Worm (Caenorhabditis elegans): ENCODE measurements around the gene gldi-4.

The gldi-4 gene

ce11 chrIV:7016502-7016901 is 922 bp upstream of the gldi-4 start (continued):
- TF ChIP-seq nhr-23 (tag; optimal IDR thresholded peaks at IDR 0.05) (peak; percentile 42), elt-3 (tag; optimal IDR thresholded peaks at IDR 0.05) (no peak), unc-39 (tag; optimal IDR thresholded peaks at IDR 0.05) (no peak), nhr-76 (tag; optimal IDR thresholded peaks at IDR 0.05) (no peak), ceh-82 (tag; optimal IDR thresholded peaks at IDR 0.05) (no peak), daf-12 (tag; optimal IDR thresholded peaks at IDR 0.05) (no peak), mml-1 (tag; optimal IDR thresholded peaks at IDR 0.05) (no peak), nfya-1 (tag; optimal IDR thresholded peaks at IDR 0.05; ENCODE audit: insufficient read depth) (peak; percentile 57), ceh-9 (tag; optimal IDR thresholded peaks at IDR 0.05) (no peak), aly-2 (tag; optimal IDR thresholded peaks at IDR 0.05) (no peak), unc-62 (GFP tag; optimal IDR thresholded peaks at IDR 0.05) (no peak), tbx-2 (tag; optimal IDR thresholded peaks at IDR 0.05) (no peak), fkh-10 (GFP tag; optimal IDR thresholded peaks at IDR 0.05) (no peak), nhr-43 (tag; optimal IDR thresholded peaks at IDR 0.05; ENCODE audit: poor library complexity, severe bottlenecking) (peak; percentile 5), pha-4 (tag; optimal IDR thresholded peaks at IDR 0.05) (peak; percentile 75), nhr-67 (tag; optimal IDR thresholded peaks at IDR 0.05) (no peak), egl-5 (tag; optimal IDR thresholded peaks at IDR 0.05) (peak; percentile 62), snpc-4 (tag; optimal IDR thresholded peaks at IDR 0.05) (no peak), jun-1 (tag; optimal IDR thresholded peaks at IDR 0.05) (no peak)

- TF ChIP-seq fkh-10 (GFP tag; optimal IDR thresholded peaks at IDR 0.05): peak; percentile 52
- TF ChIP-seq elt-2 (tag; optimal IDR thresholded peaks at IDR 0.05): no peak
- TF ChIP-seq egl-27 (tag; optimal IDR thresholded peaks at IDR 0.05): no peak
These were observed 1.2 kb downstream of the gldi-4 start for ce11 chrIV:7018623-7019022.

DNA sequence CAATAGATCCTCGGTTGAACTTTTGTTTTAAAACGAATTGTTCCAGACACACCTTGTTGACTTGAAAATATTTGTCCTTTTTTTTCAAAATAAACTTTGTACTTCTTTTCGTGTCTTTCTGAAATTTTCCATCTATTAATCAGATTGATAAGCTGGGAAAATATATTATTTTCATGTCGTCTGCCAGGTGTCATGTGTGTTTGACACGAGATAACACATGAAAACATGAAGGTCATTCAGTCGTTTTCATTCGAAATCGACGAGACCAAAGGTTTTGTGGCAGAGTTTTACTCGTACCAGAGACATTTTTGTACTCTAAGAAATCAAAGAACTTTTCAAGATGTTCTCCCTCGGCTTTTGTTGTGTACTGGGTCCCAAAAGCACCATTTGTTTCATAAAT is 3.2 kb downstream of the gldi-4 start:
- TF ChIP-seq elt-2 (tag; optimal IDR thresholded peaks at IDR 0.05): peak; percentile 80
- peak; percentile 63 for TF ChIP-seq pha-4 (tag; optimal IDR thresholded peaks at IDR 0.05)
- peak; percentile 23 for TF ChIP-seq nhr-25 (tag; optimal IDR thresholded peaks at IDR 0.05)
- no peak for TF ChIP-seq elt-1 (tag; optimal IDR thresholded peaks at IDR 0.05)
- peak; percentile 48 for TF ChIP-seq pqm-1 (tag; optimal IDR thresholded peaks at IDR 0.05)
- TF ChIP-seq lin-15B (tag; optimal IDR thresholded peaks at IDR 0.05): no peak

ce11 chrIV:7022227-7022626 is 4.8 kb downstream of the gldi-4 start:
- TF ChIP-seq elt-1 (tag; optimal IDR thresholded peaks at IDR 0.05) (no peak), egl-27 (tag; optimal IDR thresholded peaks at IDR 0.05) (no peak), fkh-2 (tag; optimal IDR thresholded peaks at IDR 0.05) (no peak), ceh-28 (tag; optimal IDR thresholded peaks at IDR 0.05) (no peak), nhr-67 (tag; optimal IDR thresholded peaks at IDR 0.05) (no peak), elt-2 (tag; optimal IDR thresholded peaks at IDR 0.05) (no peak), ceh-16 (tag; optimal IDR thresholded peaks at IDR 0.05) (no peak), ama-1 (optimal IDR thresholded peaks at IDR 0.05) (no peak)

DNA sequence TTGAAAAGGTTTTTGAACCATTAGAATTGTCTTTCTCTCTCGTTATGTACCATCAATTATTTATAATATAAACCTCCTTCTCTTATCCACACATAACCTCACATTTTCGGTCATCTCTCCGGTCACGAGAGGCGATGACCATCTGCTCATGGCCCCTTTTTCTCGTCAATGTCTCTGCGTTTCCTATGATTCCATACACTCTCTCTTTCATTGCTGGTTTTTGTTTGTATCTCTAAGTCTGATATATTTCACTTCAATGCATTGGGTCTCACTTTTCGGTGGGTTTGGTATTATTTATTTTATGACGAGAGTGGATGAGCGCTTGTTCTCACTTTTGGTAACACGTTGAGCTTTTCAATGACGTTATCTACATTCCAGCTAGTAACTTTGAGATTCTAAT is 5.6 kb downstream of the gldi-4 start:
- TF ChIP-seq lin-15B (tag; optimal IDR thresholded peaks at IDR 0.05): peak; percentile 16
- peak; percentile 55 for TF ChIP-seq nfya-1 (tag; optimal IDR thresholded peaks at IDR 0.05; ENCODE audit: insufficient read depth)
- peak; percentile 11 for TF ChIP-seq elt-2 (tag; optimal IDR thresholded peaks at IDR 0.05)
- TF ChIP-seq fkh-10 (GFP tag; optimal IDR thresholded peaks at IDR 0.05): no peak
- peak; percentile 59 for TF ChIP-seq hmg-11 (tag; optimal IDR thresholded peaks at IDR 0.05)
- peak; percentile 89 for TF ChIP-seq egl-5 (tag; optimal IDR thresholded peaks at IDR 0.05)
- TF ChIP-seq tbx-2 (tag; optimal IDR thresholded peaks at IDR 0.05): peak; percentile 15
- TF ChIP-seq nhr-12 (tag; optimal IDR thresholded peaks at IDR 0.05): no peak
- TF ChIP-seq nhr-43 (tag; optimal IDR thresholded peaks at IDR 0.05; ENCODE audit: poor library complexity, severe bottlenecking): peak; percentile 39
- peak; percentile 87 for TF ChIP-seq pha-4 (tag; optimal IDR thresholded peaks at IDR 0.05)
- TF ChIP-seq nhr-67 (tag; optimal IDR thresholded peaks at IDR 0.05): no peak
- TF ChIP-seq ceh-28 (tag; optimal IDR thresholded peaks at IDR 0.05): peak; percentile 29
- TF ChIP-seq nhr-25 (tag; optimal IDR thresholded peaks at IDR 0.05): peak; percentile 2
- peak; percentile 2 for TF ChIP-seq pqm-1 (tag; optimal IDR thresholded peaks at IDR 0.05)
- TF ChIP-seq ama-1 (optimal IDR thresholded peaks at IDR 0.05): no peak
- TF ChIP-seq sea-2 (GFP tag; optimal IDR thresholded peaks at IDR 0.05): no peak
- peak; percentile 30 for TF ChIP-seq nhr-23 (tag; optimal IDR thresholded peaks at IDR 0.05)
- TF ChIP-seq snpc-4 (tag; optimal IDR thresholded peaks at IDR 0.05): peak; percentile 59
- TF ChIP-seq jun-1 (tag; optimal IDR thresholded peaks at IDR 0.05): peak; percentile 56
